Fruit fly (Drosophila melanogaster): ENCODE measurements around the gene ValRS-m.

The ValRS-m gene

dm6 chr3L:8929527-8929926, 35.0 kb downstream of the ValRS-m start (continued):
- TF ChIP-seq Oli (tag; optimal IDR thresholded peaks at IDR 0.05) = peak; percentile 23
- TF ChIP-seq Kr (GFP tag; optimal IDR thresholded peaks at IDR 0.05) = no peak
- no peak for TF ChIP-seq CG17385 (GFP tag; optimal IDR thresholded peaks at IDR 0.05)
- no peak; the same call in none of the 3 replicates for TF ChIP-seq sr (GFP tag; IDR thresholded peaks at IDR 0.05)
- TF ChIP-seq Med (GFP tag) = peak; percentile 63
- TF ChIP-seq CG6854 (GFP tag; optimal IDR thresholded peaks at IDR 0.05) = no peak

dm6 chr3L:8925679-8926078, 38.9 kb downstream of the ValRS-m start:
- TF ChIP-seq NK7.1 (GFP tag; optimal IDR thresholded peaks at IDR 0.05) (no peak), CG14965 (GFP tag; optimal IDR thresholded peaks at IDR 0.05; ENCODE audit: borderline replicate concordance) (no peak), CG2120 (GFP tag; optimal IDR thresholded peaks at IDR 0.05) (no peak), CG32772 (GFP tag; IDR thresholded peaks at IDR 0.05) (no peak), CG8089 (GFP tag; optimal IDR thresholded peaks at IDR 0.05) (peak; percentile 3), CG11093 (GFP tag; IDR thresholded peaks at IDR 0.05) (no peak; the same call in 2 of the 3 replicates), Nf-YB (GFP tag; optimal IDR thresholded peaks at IDR 0.05) (peak; percentile 2), CG1024 (GFP tag; IDR thresholded peaks at IDR 0.05) (peak; percentile 38; the same call in 1 of the 2 replicates), dysf (GFP tag; IDR thresholded peaks at IDR 0.05) (no peak), CG18011 (GFP tag; optimal IDR thresholded peaks at IDR 0.05) (no peak), slou (GFP tag; optimal IDR thresholded peaks at IDR 0.05) (no peak), zen (tag; optimal IDR thresholded peaks at IDR 0.05) (no peak), CG6272 (GFP tag; IDR thresholded peaks at IDR 0.05) (no peak), Ets97D (GFP tag; optimal IDR thresholded peaks at IDR 0.05) (no peak), fd96Cb (tag; optimal IDR thresholded peaks at IDR 0.05) (no peak), CG15696 (tag; optimal IDR thresholded peaks at IDR 0.05) (peak; percentile 33), Pdp1 (GFP tag; optimal IDR thresholded peaks at IDR 0.05) (no peak), MBD-R2 (GFP tag; IDR thresholded peaks at IDR 0.05) (no peak), Camta (GFP tag; optimal IDR thresholded peaks at IDR 0.05) (peak; percentile 18), Fer1 (GFP tag; optimal IDR thresholded peaks at IDR 0.05) (no peak), CG8765 (GFP tag; IDR thresholded peaks at IDR 0.05) (no peak), Eip74EF (GFP tag; optimal IDR thresholded peaks at IDR 0.05) (no peak), vnd (GFP tag; IDR thresholded peaks at IDR 0.05; ENCODE audit: partially characterized antibody) (no peak), schlank (tag; optimal IDR thresholded peaks at IDR 0.05) (no peak), pzg (GFP tag; optimal IDR thresholded peaks at IDR 0.05) (no peak), Bdp1 (GFP tag; optimal IDR thresholded peaks at IDR 0.05) (no peak), CG4820 (GFP tag; optimal IDR thresholded peaks at IDR 0.05) (no peak), CG17186 (GFP tag; optimal IDR thresholded peaks at IDR 0.05) (no peak), CG15011 (GFP tag; optimal IDR thresholded peaks at IDR 0.05) (no peak), ken (GFP tag; IDR thresholded peaks at IDR 0.05) (peak; percentile 59), CG15479 (GFP tag; optimal IDR thresholded peaks at IDR 0.05) (no peak), Dll (GFP tag; IDR thresholded peaks at IDR 0.05; ENCODE audit: partially characterized antibody) (no peak), CG2116 (GFP tag; optimal IDR thresholded peaks at IDR 0.05) (peak; percentile 17), ERR (GFP tag; optimal IDR thresholded peaks at IDR 0.05) (no peak), CG9817 (tag; optimal IDR thresholded peaks at IDR 0.05) (no peak), oc (tag; optimal IDR thresholded peaks at IDR 0.05) (peak; percentile 62), dmrt99B (tag; optimal IDR thresholded peaks at IDR 0.05) (peak; percentile 12), kni (GFP tag; optimal IDR thresholded peaks at IDR 0.05) (peak; percentile 90), CG14710 (tag; optimal IDR thresholded peaks at IDR 0.05) (peak; percentile 58), trem (tag; optimal IDR thresholded peaks at IDR 0.05) (no peak), fru (optimal IDR thresholded peaks at IDR 0.05) (no peak), cad (GFP tag; optimal IDR thresholded peaks at IDR 0.05) (no peak), CG9609 (GFP tag; optimal IDR thresholded peaks at IDR 0.05) (no peak), CG32767 (GFP tag; IDR thresholded peaks at IDR 0.05) (no peak; the same call in 1 of the 2 replicates)

Measured in whole organism, embryonic.